Worm (Caenorhabditis elegans) whole organism, L4 larva: ENCODE results near the gene ptc-3.
A peak's percentile ranks its signal among the peaks of the same experiment; 100 is the strongest.

Experiments used
- F26F4.8 ChIP-seq: fragments of 200-800 bp; sonication (Bioruptor generic); conservative IDR thresholded peaks from 2 replicates; pipeline ENCODE4 v1.3.6; 2022; ENCODE audit warnings: missing genetic modification characterization, missing compliant biosample characterization
- F49E8.2 ChIP-seq: sonication (generic microtip); optimal IDR thresholded peaks from 2 replicates; lab custom pipeline; 2016; ENCODE audit warnings: missing compliant biosample characterization, mild to moderate bottlenecking, missing genetic modification characterization, borderline replicate concordance
- Y105C5A.15 ChIP-seq: fragments of 200-800 bp; sonication (Bioruptor generic); IDR thresholded peaks from 2 replicates; pipeline ENCODE4 v1.3.6; 2022; ENCODE audit warnings: missing genetic modification characterization, missing compliant biosample characterization
- Y5F2A.4 ChIP-seq: fragments of 200-800 bp; sonication (Bioruptor generic); optimal IDR thresholded peaks from 2 replicates; lab custom pipeline; 2018; ENCODE audit warnings: mild to moderate bottlenecking, missing genetic modification characterization, missing compliant biosample characterization
- aha-1 ChIP-seq: fragments of 150-350 bp; peaks from one replicate; lab custom pipeline; 2014; ENCODE audit warnings: missing biosample characterization, missing genetic modification characterization
- ceh-20 ChIP-seq: fragments of 200-800 bp; sonication (Bioruptor generic); IDR thresholded peaks from 2 replicates; pipeline ENCODE4 v1.3.6; 2022; ENCODE audit warnings: missing genetic modification reagents, missing genetic modification characterization, missing compliant biosample characterization
- ceh-28 ChIP-seq: fragments of 150-350 bp; optimal IDR thresholded peaks from 2 replicates; lab custom pipeline; 2014; ENCODE audit warnings: missing biosample characterization, missing genetic modification reagents, missing genetic modification characterization
- ces-1 ChIP-seq: fragments of 150-350 bp; sonication (generic microtip); optimal IDR thresholded peaks from 4 replicates; lab custom pipeline; 2014; ENCODE audit warnings: missing biosample characterization, missing genetic modification reagents, missing genetic modification characterization
- cey-2 ChIP-seq: sonication (generic microtip); optimal IDR thresholded peaks from 3 replicates; lab custom pipeline; 2017; ENCODE audit warnings: missing genetic modification characterization, mild to moderate bottlenecking, missing compliant biosample characterization, antibody characterized with exemption, borderline replicate concordance; ENCODE audit not compliant: insufficient read depth
- ctbp-1 ChIP-seq: fragments of 200-800 bp; sonication (Bioruptor generic); IDR thresholded peaks from 2 replicates; pipeline ENCODE4 v1.3.6; 2022; ENCODE audit warnings: missing genetic modification reagents, missing genetic modification characterization, missing compliant biosample characterization
- daf-12 ChIP-seq: fragments of 150-350 bp; optimal IDR thresholded peaks from 2 replicates; lab custom pipeline; 2014; ENCODE audit warnings: missing biosample characterization, missing genetic modification reagents, missing genetic modification characterization
- daf-16 ChIP-seq, 3 experiments: sonication (generic microtip); optimal IDR thresholded peaks; 2 replicates each; lab custom pipeline; 2016 to 2017; ENCODE audit warnings: missing genetic modification characterization in 3 of 3, missing genetic modification reagents in 3 of 3, mild to moderate bottlenecking in 2 of 3, missing compliant biosample characterization in 2 of 3, missing biosample characterization in 1 of 3, moderate library complexity in 1 of 3
- dmd-9 ChIP-seq: fragments of 200-800 bp; sonication (Bioruptor generic); IDR thresholded peaks from 2 replicates; pipeline ENCODE4 v1.3.6; 2022; ENCODE audit warnings: missing genetic modification reagents, missing genetic modification characterization, missing compliant biosample characterization
- dve-1 ChIP-seq: sonication (generic microtip); optimal IDR thresholded peaks from 2 replicates; lab custom pipeline; 2017; ENCODE audit warnings: antibody characterized with exemption, mild to moderate bottlenecking, missing genetic modification characterization, missing compliant biosample characterization; ENCODE audit not compliant: insufficient read depth
- egl-27 ChIP-seq: sonication (generic microtip); optimal IDR thresholded peaks from 3 replicates; lab custom pipeline; 2017; ENCODE audit warnings: missing biosample characterization, missing genetic modification reagents, missing genetic modification characterization
- egl-43 ChIP-seq: fragments of 200-800 bp; sonication (Bioruptor generic); IDR thresholded peaks from 2 replicates; pipeline ENCODE4 v1.3.6; 2022; ENCODE audit warnings: missing genetic modification reagents, missing genetic modification characterization, missing compliant biosample characterization
- hmg-1.1 ChIP-seq: fragments of 200-800 bp; sonication (Bioruptor generic); IDR thresholded peaks from 2 replicates; pipeline ENCODE4 v1.3.6; 2022; ENCODE audit warnings: missing genetic modification reagents, missing genetic modification characterization, missing compliant biosample characterization
- lim-7 ChIP-seq: fragments of 200-800 bp; sonication (Bioruptor generic); IDR thresholded peaks from 2 replicates; pipeline ENCODE4 v1.3.6; 2022; ENCODE audit warnings: missing genetic modification characterization, missing compliant biosample characterization
- lin-13 ChIP-seq: fragments of 150-350 bp; optimal IDR thresholded peaks from 2 replicates; lab custom pipeline; 2014; ENCODE audit warnings: missing biosample characterization, missing genetic modification reagents, missing genetic modification characterization
- lin-38 ChIP-seq: fragments of 200-800 bp; sonication (Bioruptor generic); IDR thresholded peaks from 2 replicates; pipeline ENCODE4 v1.3.6; 2022; ENCODE audit warnings: missing genetic modification reagents, missing genetic modification characterization, missing compliant biosample characterization
- lir-3 ChIP-seq: sonication (generic microtip); optimal IDR thresholded peaks from 2 replicates; lab custom pipeline; 2016; ENCODE audit warnings: mild to moderate bottlenecking, missing genetic modification characterization, missing compliant biosample characterization
- madf-5 ChIP-seq, 2 experiments: fragments of 200-800 bp; sonication (Bioruptor generic); IDR thresholded peaks; 2 replicates each; pipeline ENCODE4 v1.3.6; 2022; ENCODE audit warnings: missing compliant biosample characterization in 2 of 2, missing genetic modification characterization in 2 of 2
- mdl-1 ChIP-seq, 2 experiments: fragments of 150-350 bp in 1 of 2; sonication (generic microtip) in 1 of 2; optimal IDR thresholded peaks; 2 replicates each; lab custom pipeline; 2014 to 2017; ENCODE audit warnings: missing biosample characterization in 2 of 2, missing genetic modification characterization in 2 of 2
- mdt-29 ChIP-seq: fragments of 200-800 bp; sonication (Bioruptor generic); IDR thresholded peaks from 2 replicates; pipeline ENCODE4 v1.3.6; 2022; ENCODE audit warnings: missing genetic modification reagents, missing genetic modification characterization, missing compliant biosample characterization
- mep-1 ChIP-seq: fragments of 150-350 bp; sonication (generic microtip); optimal IDR thresholded peaks from 3 replicates; lab custom pipeline; 2014; ENCODE audit warnings: missing biosample characterization, missing genetic modification characterization
- mes-2 ChIP-seq: sonication (generic microtip); optimal IDR thresholded peaks from 2 replicates; lab custom pipeline; 2016; ENCODE audit warnings: missing genotype, mild to moderate bottlenecking, missing genetic modification characterization, missing compliant biosample characterization; ENCODE audit not compliant: poor library complexity, severe bottlenecking
- mxl-3 ChIP-seq: fragments of 200-800 bp; sonication (Bioruptor generic); optimal IDR thresholded peaks from 2 replicates; lab custom pipeline; 2018; ENCODE audit warnings: mild to moderate bottlenecking, missing genetic modification characterization, missing compliant biosample characterization
- nhr-102 ChIP-seq: sonication (generic microtip); optimal IDR thresholded peaks from 2 replicates; lab custom pipeline; 2016; ENCODE audit warnings: mild to moderate bottlenecking, missing genetic modification characterization, moderate library complexity, missing compliant biosample characterization
- nhr-11 ChIP-seq: fragments of 150-350 bp; optimal IDR thresholded peaks from 2 replicates; lab custom pipeline; 2014; ENCODE audit warnings: missing biosample characterization, missing genetic modification characterization
- nhr-6 ChIP-seq: fragments of 150-350 bp; optimal IDR thresholded peaks from 2 replicates; lab custom pipeline; 2014; ENCODE audit warnings: missing biosample characterization, missing genetic modification characterization
- rbr-2 ChIP-seq: sonication (generic microtip); optimal IDR thresholded peaks from 2 replicates; lab custom pipeline; 2016; ENCODE audit warnings: missing genotype, missing genetic modification characterization, missing compliant biosample characterization
- sdz-12 ChIP-seq: fragments of 200-800 bp; sonication (Bioruptor generic); optimal IDR thresholded peaks from 2 replicates; lab custom pipeline; 2018; ENCODE audit warnings: mild to moderate bottlenecking, missing genetic modification characterization, missing compliant biosample characterization
- set-16 ChIP-seq: fragments of 200-800 bp; sonication (Bioruptor generic); IDR thresholded peaks from 2 replicates; pipeline ENCODE4 v1.3.6; 2022; ENCODE audit warnings: missing genetic modification reagents, missing genetic modification characterization, missing compliant biosample characterization
- snpc-1.2 ChIP-seq: fragments of 200-800 bp; sonication (Bioruptor generic); IDR thresholded peaks from 2 replicates; pipeline ENCODE4 v1.3.6; 2022; ENCODE audit warnings: missing genetic modification reagents, missing genetic modification characterization, missing compliant biosample characterization
- snpc-4 ChIP-seq: fragments of 150-350 bp; optimal IDR thresholded peaks from 2 replicates; lab custom pipeline; 2014; ENCODE audit warnings: missing biosample characterization, missing genetic modification characterization
- spr-3 ChIP-seq: fragments of 200-800 bp; sonication (Bioruptor generic); optimal IDR thresholded peaks from 2 replicates; lab custom pipeline; 2018; ENCODE audit warnings: mild to moderate bottlenecking, missing genetic modification characterization, missing compliant biosample characterization
- tra-1 ChIP-seq: fragments of 200-800 bp; sonication (Bioruptor generic); IDR thresholded peaks from 2 replicates; pipeline ENCODE4 v1.3.6; 2022; ENCODE audit warnings: missing genetic modification reagents, missing genetic modification characterization, missing compliant biosample characterization
- unc-130 ChIP-seq: sonication (generic microtip); optimal IDR thresholded peaks from 2 replicates; lab custom pipeline; 2016; ENCODE audit warnings: missing genetic modification reagents, missing genetic modification characterization, missing compliant biosample characterization
- vab-7 ChIP-seq: fragments of 200-800 bp; sonication (Bioruptor generic); IDR thresholded peaks from 2 replicates; pipeline ENCODE4 v1.3.6; 2022; ENCODE audit warnings: missing genetic modification reagents, missing genetic modification characterization, missing compliant biosample characterization
- zag-1 ChIP-seq: fragments of 150-350 bp; optimal IDR thresholded peaks from 2 replicates; lab custom pipeline; 2014; ENCODE audit warnings: missing biosample characterization, missing genetic modification characterization
- zip-2 ChIP-seq: fragments of 150-350 bp; optimal IDR thresholded peaks from 2 replicates; lab custom pipeline; 2014; ENCODE audit warnings: missing biosample characterization, missing genetic modification characterization
- ztf-11 ChIP-seq: fragments of 150-350 bp; optimal IDR thresholded peaks from 2 replicates; lab custom pipeline; 2014; ENCODE audit warnings: missing biosample characterization, missing genetic modification characterization

The ptc-3 gene

ce11 chrII:2852493-2852892 is at the start of gene ptc-3:
Gene ptc-3, minus strand, starts transcription at chrII:2852593.
- TF ChIP-seq zip-2 (tag; lab: Kevin White, UChicago) (no peak), rbr-2 (tag; lab: Kevin White, UChicago) (no peak), egl-27 (tag; lab: Kevin White, UChicago) (no peak), daf-12 (tag; lab: Kevin White, UChicago) (no peak), tra-1 (GFP tag; lab: Robert Waterston, UW) (no peak), sdz-12 (GFP tag; lab: Kevin White, UChicago) (no peak), lim-7 (GFP tag; lab: Robert Waterston, UW) (no peak), snpc-4 (tag; lab: Kevin White, UChicago) (no peak), lin-13 (GFP tag; lab: Kevin White, UChicago) (no peak), lin-38 (no peak)

- TF ChIP-seq dve-1 (tag; lab: Kevin White, UChicago) (no peak), aha-1 (tag; lab: Kevin White, UChicago) (no peak), ceh-28 (tag; lab: Kevin White, UChicago) (peak; percentile 92)
These were observed 48.8 kb upstream of the ptc-3 start for ce11 chrII:2901158-2901557.

ce11 chrII:2900248-2900647 is 47.9 kb upstream of the ptc-3 start, which contains the start of gene ubc-26:
Gene ubc-26, minus strand, starts transcription at chrII:2900348.
- TF ChIP-seq sdz-12 (GFP tag; lab: Kevin White, UChicago): no peak
- no peak for TF ChIP-seq ztf-11
- TF ChIP-seq nhr-11: no peak
- no peak for TF ChIP-seq spr-3 (GFP tag; lab: Kevin White, UChicago)
- no peak for TF ChIP-seq zag-1 (tag; lab: Kevin White, UChicago)

ce11 chrII:2894295-2894694 is 41.9 kb upstream of the ptc-3 start, which contains the start of gene sqv-2:
Gene sqv-2, minus strand, starts transcription at chrII:2894395.
- no peak for TF ChIP-seq Y5F2A.4
- TF ChIP-seq mes-2 (tag; lab: Kevin White, UChicago): no peak
- TF ChIP-seq F49E8.2 (tag; lab: Kevin White, UChicago): no peak
- TF ChIP-seq ctbp-1: no peak
- TF ChIP-seq lir-3: no peak
- TF ChIP-seq unc-130 (GFP tag; lab: Kevin White, UChicago): no peak
- TF ChIP-seq snpc-1.2: no peak
- no peak for TF ChIP-seq egl-43 (GFP tag; lab: Robert Waterston, UW)
- TF ChIP-seq set-16 (GFP tag; lab: Robert Waterston, UW): no peak
- no peak for TF ChIP-seq nhr-102
- no peak for TF ChIP-seq snpc-4 (tag; lab: Kevin White, UChicago)
- TF ChIP-seq mep-1 (tag; lab: Kevin White, UChicago): no peak
- TF ChIP-seq mdt-29 (GFP tag; lab: Robert Waterston, UW): no peak

ce11 chrII:2888957-2889630 is 36.7 kb upstream of the ptc-3 start, which contains the start of gene pinn-1:
Gene pinn-1, minus strand, starts transcription at chrII:2889007.
- peak; percentile 55 for TF ChIP-seq nhr-6 (tag; lab: Kevin White, UChicago)
- no peak for TF ChIP-seq zip-2 (tag; lab: Kevin White, UChicago)
- TF ChIP-seq mdl-1 (tag; optimal IDR thresholded peaks at IDR 0.05; lab: Kevin White, UChicago): no peak
- TF ChIP-seq F49E8.2 (tag; lab: Kevin White, UChicago): peak; percentile 57
- TF ChIP-seq cey-2 (tag; lab: Kevin White, UChicago): no peak
- peak; percentile 75; the same call in 1 of the 2 replicates for TF ChIP-seq snpc-1.2
- no peak for TF ChIP-seq F26F4.8
- TF ChIP-seq dmd-9 (GFP tag; lab: Robert Waterston, UW): peak; percentile 97
- peak; percentile 72 for TF ChIP-seq mxl-3 (GFP tag; lab: Kevin White, UChicago)
- TF ChIP-seq ces-1 (GFP tag; lab: Kevin White, UChicago): no peak
- TF ChIP-seq daf-16 (GFP tag; optimal IDR thresholded peaks at IDR 0.05; lab: Kevin White, UChicago): peak in 1 of 2 experiments; percentile 36
- no peak for TF ChIP-seq daf-16 (tag; optimal IDR thresholded peaks at IDR 0.05; lab: Kevin White, UChicago)
- TF ChIP-seq Y105C5A.15: 0 out of 2 replicates have a peak, but pooled peaks have one; percentile 20
- no peak for TF ChIP-seq ztf-11
- TF ChIP-seq hmg-1.1 (GFP tag; lab: Robert Waterston, UW): peak; percentile 79
- peak; percentile 75 for TF ChIP-seq nhr-102
- TF ChIP-seq vab-7: peak; percentile 74
- TF ChIP-seq madf-5 (GFP tag; IDR thresholded peaks at IDR 0.05; lab: Robert Waterston, UW): peak; percentile 67 to 85; a peak in 2 of 4 replicates
- TF ChIP-seq ceh-20 (GFP tag; lab: Robert Waterston, UW): peak; percentile 91
